Fruit fly (Drosophila melanogaster) whole organism, adult: Measurements from ENCODE around the gene CG32483.

Experiments
- CG12768 ChIP-seq: fragments of 200-800 bp; sonication (Bioruptor generic); optimal IDR thresholded peaks from 2 replicates; lab custom pipeline; 2017; ENCODE audit warnings: missing biosample characterization, missing genetic modification characterization, mild to moderate bottlenecking, moderate library complexity, missing genetic modification reagents
- CG14711 ChIP-seq: fragments of 200-800 bp; sonication (Bioruptor generic); optimal IDR thresholded peaks from 2 replicates; lab custom pipeline; 2018; ENCODE audit warnings: missing biosample characterization, mild to moderate bottlenecking, missing genetic modification characterization, moderate library complexity
- CG5204 ChIP-seq: fragments of 200-800 bp; sonication (Bioruptor generic); optimal IDR thresholded peaks from 2 replicates; lab custom pipeline; 2016; ENCODE audit warnings: missing biosample characterization, missing genetic modification characterization
- CG7045 ChIP-seq: fragments of 200-800 bp; sonication (Bioruptor generic); optimal IDR thresholded peaks from 2 replicates; lab custom pipeline; 2017; ENCODE audit warnings: missing biosample characterization, mild to moderate bottlenecking, missing genetic modification characterization
- Clk ChIP-seq: fragments of 200-800 bp; sonication (Bioruptor generic); optimal IDR thresholded peaks from 2 replicates; lab custom pipeline; 2017; ENCODE audit warnings: missing biosample characterization, missing genetic modification characterization
- Crg-1 ChIP-seq: fragments of 200-800 bp; sonication (Bioruptor generic); optimal IDR thresholded peaks from 2 replicates; lab custom pipeline; 2016; ENCODE audit warnings: missing biosample characterization, missing genetic modification characterization
- Mnt ChIP-seq: fragments of 200-800 bp; sonication (Bioruptor generic); optimal IDR thresholded peaks from 2 replicates; lab custom pipeline; 2016; ENCODE audit warnings: missing biosample characterization, mild to moderate bottlenecking, missing genetic modification characterization
- cnc ChIP-seq, 2 experiments: fragments of >200 bp; optimal IDR thresholded peaks; 2 replicates each; lab custom pipeline; 2017
- kay ChIP-seq: fragments of 200-800 bp; sonication (Bioruptor generic); peaks from one replicate; lab custom pipeline; 2016; ENCODE audit warnings: missing biosample characterization, missing genetic modification characterization, borderline replicate concordance
- ovo ChIP-seq: fragments of 200-800 bp; sonication (Bioruptor generic); optimal IDR thresholded peaks from 2 replicates; lab custom pipeline; 2016; ENCODE audit warnings: missing biosample characterization, missing genetic modification characterization
- pad ChIP-seq: fragments of 200-800 bp; sonication (Bioruptor generic); optimal IDR thresholded peaks from 3 replicates; lab custom pipeline; 2017; ENCODE audit warnings: missing biosample characterization, missing genetic modification characterization, mild to moderate bottlenecking, moderate library complexity, missing genetic modification reagents

- TF ChIP-seq ovo (GFP tag; lab: Kevin White, UChicago) (peak; percentile 77), Mnt (GFP tag; lab: Kevin White, UChicago) (peak; percentile 92), CG5204 (GFP tag; lab: Kevin White, UChicago) (peak; percentile 96), cnc (optimal IDR thresholded peaks at IDR 0.05; lab: Kevin White, UChicago) (no peak), kay (GFP tag; lab: Kevin White, UChicago) (no peak), pad (GFP tag; lab: Kevin White, UChicago) (peak; percentile 82), CG7045 (GFP tag; lab: Kevin White, UChicago) (peak; percentile 92), CG12768 (GFP tag; lab: Kevin White, UChicago) (peak; percentile 93), CG14711 (tag; lab: Kevin White, UChicago) (peak; percentile 94), Crg-1 (peak; percentile 94), Clk (GFP tag; lab: Kevin White, UChicago) (peak; percentile 89)
Measured at dm6 chr3L:654019-654418, 35.9 kb downstream of the CG32483 start, which contains the start of the genes MED30 and Rev1.
